Worm (Caenorhabditis elegans) whole organism, L1 larva: ENCODE results near the gene lin-22.

Experiments
- C04F5.9 ChIP-seq: sonication (generic microtip); optimal IDR thresholded peaks from 2 replicates; lab custom pipeline; 2016; ENCODE audit warnings: missing genetic modification characterization, missing compliant biosample characterization
- C16A3.4 ChIP-seq: fragments of 150-350 bp; optimal IDR thresholded peaks from 2 replicates; lab custom pipeline; 2014; ENCODE audit warnings: missing biosample characterization, missing genetic modification characterization
- C34B4.2 ChIP-seq: sonication (generic microtip); optimal IDR thresholded peaks from 2 replicates; lab custom pipeline; 2017; ENCODE audit warnings: mild to moderate bottlenecking, missing genetic modification characterization, missing compliant biosample characterization
- F16B12.6 ChIP-seq: fragments of 150-350 bp; optimal IDR thresholded peaks from 2 replicates; lab custom pipeline; 2014; ENCODE audit warnings: missing biosample characterization, missing genetic modification characterization
- Y116A8C.19 ChIP-seq: sonication (generic microtip); optimal IDR thresholded peaks from 2 replicates; lab custom pipeline; 2016; ENCODE audit warnings: missing compliant biosample characterization, missing genetic modification characterization, borderline replicate concordance
- aha-1 ChIP-seq: fragments of 150-350 bp; optimal IDR thresholded peaks from 2 replicates; lab custom pipeline; 2014; ENCODE audit warnings: missing biosample characterization, missing genetic modification characterization
- aly-2 ChIP-seq: fragments of 150-350 bp; optimal IDR thresholded peaks from 2 replicates; lab custom pipeline; 2014; ENCODE audit warnings: missing biosample characterization, missing genetic modification characterization
- ceh-63 ChIP-seq: fragments of 200-800 bp; sonication (Bioruptor generic); optimal IDR thresholded peaks from 2 replicates; lab custom pipeline; 2018; ENCODE audit warnings: mild to moderate bottlenecking, missing genetic modification characterization, missing compliant biosample characterization
- ceh-8 ChIP-seq: fragments of 200-800 bp; sonication (Bioruptor generic); optimal IDR thresholded peaks from 2 replicates; lab custom pipeline; 2018; ENCODE audit warnings: mild to moderate bottlenecking, missing genetic modification characterization, moderate library complexity, missing compliant biosample characterization
- ceh-88 ChIP-seq: fragments of 200-800 bp; sonication (Bioruptor generic); IDR thresholded peaks from 2 replicates; pipeline ENCODE4 v1.3.6; 2022; ENCODE audit warnings: missing genetic modification characterization, missing compliant biosample characterization
- ceh-90 ChIP-seq: sonication (generic microtip); optimal IDR thresholded peaks from 2 replicates; lab custom pipeline; 2016; ENCODE audit warnings: missing genetic modification characterization, missing compliant biosample characterization
- dpl-1 ChIP-seq, 3 experiments: fragments of 150-350 bp in 2 of 3; sonication (generic microtip) in 1 of 3; optimal IDR thresholded peaks; 2 replicates each; lab custom pipeline; 2014 to 2017; ENCODE audit warnings: missing biosample characterization in 3 of 3, missing genetic modification characterization in 3 of 3, missing genetic modification reagents in 3 of 3
- efl-3 ChIP-seq: fragments of 200-800 bp; sonication (Bioruptor generic); optimal IDR thresholded peaks from 2 replicates; lab custom pipeline; 2018; ENCODE audit warnings: mild to moderate bottlenecking, missing genetic modification characterization, missing compliant biosample characterization
- egl-13 ChIP-seq: sonication (generic microtip); optimal IDR thresholded peaks from 2 replicates; lab custom pipeline; 2016; ENCODE audit warnings: missing genotype, missing genetic modification reagents, missing genetic modification characterization, missing compliant biosample characterization
- elt-2 ChIP-seq: sonication (generic microtip); optimal IDR thresholded peaks from 2 replicates; lab custom pipeline; 2016; ENCODE audit warnings: missing genetic modification characterization, mild to moderate bottlenecking, inconsistent platforms, missing compliant biosample characterization, missing genetic modification reagents
- elt-3 ChIP-seq, 6 experiments: fragments of 150-350 bp in 1 of 6; sonication (generic microtip); optimal IDR thresholded peaks; 2 replicates each; lab custom pipeline; 2017 to 2018; ENCODE audit warnings: missing biosample characterization in 6 of 6, missing genetic modification characterization in 6 of 6, inconsistent platforms in 1 of 6
- ets-5 ChIP-seq: fragments of 200-800 bp; sonication (Bioruptor generic); IDR thresholded peaks from 2 replicates; pipeline ENCODE4 v1.3.6; 2022; ENCODE audit warnings: missing genetic modification characterization, missing compliant biosample characterization
- fkh-10 ChIP-seq: sonication (generic microtip); optimal IDR thresholded peaks from 2 replicates; lab custom pipeline; 2017; ENCODE audit warnings: missing biosample characterization, missing genetic modification reagents, missing genetic modification characterization
- fkh-4 ChIP-seq: sonication (generic microtip); optimal IDR thresholded peaks from 2 replicates; lab custom pipeline; 2016; ENCODE audit warnings: missing compliant biosample characterization, missing genetic modification characterization, borderline replicate concordance
- fos-1 ChIP-seq: fragments of 150-350 bp; optimal IDR thresholded peaks from 2 replicates; lab custom pipeline; 2014; ENCODE audit warnings: missing biosample characterization, missing genetic modification characterization
- grh-1 ChIP-seq: fragments of 200-800 bp; sonication (Bioruptor generic); IDR thresholded peaks from 2 replicates; pipeline ENCODE4 v1.3.6; 2022; ENCODE audit warnings: missing genetic modification reagents, missing genetic modification characterization, missing compliant biosample characterization
- hlh-17 ChIP-seq: fragments of 200-800 bp; sonication (Bioruptor generic); optimal IDR thresholded peaks from 2 replicates; lab custom pipeline; 2018; ENCODE audit warnings: missing genetic modification characterization, mild to moderate bottlenecking, missing compliant biosample characterization, moderate library complexity, borderline replicate concordance
- hlh-4 ChIP-seq: sonication (generic microtip); optimal IDR thresholded peaks from 2 replicates; lab custom pipeline; 2016; ENCODE audit warnings: mild to moderate bottlenecking, missing genetic modification characterization, missing compliant biosample characterization
- irx-1 ChIP-seq: sonication (generic microtip); optimal IDR thresholded peaks from 2 replicates; lab custom pipeline; 2016; ENCODE audit warnings: missing genetic modification characterization, missing compliant biosample characterization
- isw-1 ChIP-seq: fragments of 200-800 bp; sonication (Bioruptor generic); IDR thresholded peaks from 2 replicates; pipeline ENCODE4 v1.3.6; 2022; ENCODE audit warnings: missing genetic modification characterization, missing compliant biosample characterization
- lin-13 ChIP-seq: fragments of 150-350 bp; optimal IDR thresholded peaks from 2 replicates; lab custom pipeline; 2014; ENCODE audit warnings: missing biosample characterization, missing genetic modification reagents, missing genetic modification characterization
- lin-35 ChIP-seq, 2 experiments: fragments of 150-350 bp; optimal IDR thresholded peaks; 2 replicates each; lab custom pipeline; 2014; ENCODE audit warnings: missing biosample characterization in 2 of 2, missing genetic modification characterization in 2 of 2, missing genetic modification reagents in 2 of 2
- mab-9 ChIP-seq: fragments of 200-800 bp; sonication (Bioruptor generic); IDR thresholded peaks from 2 replicates; pipeline ENCODE4 v1.3.6; 2022; ENCODE audit warnings: missing genetic modification reagents, missing genetic modification characterization, missing compliant biosample characterization
- mef-2 ChIP-seq: fragments of 150-350 bp; optimal IDR thresholded peaks from 2 replicates; lab custom pipeline; 2014; ENCODE audit warnings: missing biosample characterization, missing genetic modification characterization
- mep-1 ChIP-seq: fragments of 150-350 bp; optimal IDR thresholded peaks from 2 replicates; lab custom pipeline; 2014; ENCODE audit warnings: missing biosample characterization, missing genetic modification characterization
- nhr-11 ChIP-seq: fragments of 150-350 bp; optimal IDR thresholded peaks from 2 replicates; lab custom pipeline; 2014; ENCODE audit warnings: missing biosample characterization, missing genetic modification characterization
- nhr-19 ChIP-seq: fragments of 200-800 bp; sonication (Bioruptor generic); conservative IDR thresholded peaks from 2 replicates; pipeline ENCODE4 v1.3.6; 2022; ENCODE audit warnings: missing genetic modification characterization, missing compliant biosample characterization
- nhr-237 ChIP-seq: fragments of 150-350 bp; optimal IDR thresholded peaks from 2 replicates; lab custom pipeline; 2014; ENCODE audit warnings: missing biosample characterization, missing genetic modification characterization
- nhr-47 ChIP-seq: sonication (generic microtip); optimal IDR thresholded peaks from 2 replicates; lab custom pipeline; 2016; ENCODE audit warnings: mild to moderate bottlenecking, missing genetic modification characterization, moderate library complexity, missing compliant biosample characterization
- nhr-76 ChIP-seq: sonication (generic microtip); optimal IDR thresholded peaks from 2 replicates; lab custom pipeline; 2017; ENCODE audit warnings: missing biosample characterization, missing genetic modification characterization
- nhr-77 ChIP-seq: fragments of 150-350 bp; optimal IDR thresholded peaks from 2 replicates; lab custom pipeline; 2014; ENCODE audit warnings: missing biosample characterization, missing genetic modification characterization
- nhr-90 ChIP-seq: sonication (generic microtip); optimal IDR thresholded peaks from 2 replicates; lab custom pipeline; 2016; ENCODE audit warnings: mild to moderate bottlenecking, missing genetic modification characterization, missing compliant biosample characterization; ENCODE audit not compliant: poor library complexity
- rnt-1 ChIP-seq: sonication (generic microtip); optimal IDR thresholded peaks from 2 replicates; lab custom pipeline; 2016; ENCODE audit warnings: mild to moderate bottlenecking, missing genetic modification characterization, moderate library complexity, missing compliant biosample characterization
- snpc-4 ChIP-seq: fragments of 150-350 bp; optimal IDR thresholded peaks from 2 replicates; lab custom pipeline; 2014; ENCODE audit warnings: missing biosample characterization, missing genetic modification characterization
- sup-37 ChIP-seq: fragments of 200-800 bp; sonication (Bioruptor generic); optimal IDR thresholded peaks from 2 replicates; lab custom pipeline; 2018; ENCODE audit warnings: mild to moderate bottlenecking, missing genetic modification characterization, missing compliant biosample characterization
- tbx-2 ChIP-seq: sonication (generic microtip); optimal IDR thresholded peaks from 2 replicates; lab custom pipeline; 2016; ENCODE audit warnings: missing genetic modification characterization, missing compliant biosample characterization
- unc-86 ChIP-seq: sonication (generic microtip); optimal IDR thresholded peaks from 2 replicates; lab custom pipeline; 2016; ENCODE audit warnings: missing genetic modification characterization, missing compliant biosample characterization
- unc-98 ChIP-seq: fragments of 200-800 bp; sonication (Bioruptor generic); IDR thresholded peaks from 2 replicates; pipeline ENCODE4 v1.3.6; 2022; ENCODE audit warnings: missing genetic modification characterization, missing compliant biosample characterization
- vab-15 ChIP-seq: sonication (generic microtip); optimal IDR thresholded peaks from 2 replicates; lab custom pipeline; 2017; ENCODE audit warnings: missing genotype, mild to moderate bottlenecking, missing genetic modification characterization, missing compliant biosample characterization
- xbp-1 ChIP-seq: sonication (generic microtip); optimal IDR thresholded peaks from 2 replicates; lab custom pipeline; 2016; ENCODE audit warnings: missing genetic modification characterization, missing compliant biosample characterization
- zip-4 ChIP-seq: fragments of 200-800 bp; sonication (Bioruptor generic); optimal IDR thresholded peaks from 2 replicates; lab custom pipeline; 2018; ENCODE audit warnings: mild to moderate bottlenecking, missing genetic modification characterization, moderate library complexity, missing compliant biosample characterization
- ztf-11 ChIP-seq, 2 experiments: sonication (generic microtip); optimal IDR thresholded peaks; 2 replicates each; lab custom pipeline; 2016 to 2017; ENCODE audit warnings: missing genetic modification characterization in 2 of 2, missing biosample characterization in 1 of 2, missing compliant biosample characterization in 1 of 2

Gene lin-22

DNA sequence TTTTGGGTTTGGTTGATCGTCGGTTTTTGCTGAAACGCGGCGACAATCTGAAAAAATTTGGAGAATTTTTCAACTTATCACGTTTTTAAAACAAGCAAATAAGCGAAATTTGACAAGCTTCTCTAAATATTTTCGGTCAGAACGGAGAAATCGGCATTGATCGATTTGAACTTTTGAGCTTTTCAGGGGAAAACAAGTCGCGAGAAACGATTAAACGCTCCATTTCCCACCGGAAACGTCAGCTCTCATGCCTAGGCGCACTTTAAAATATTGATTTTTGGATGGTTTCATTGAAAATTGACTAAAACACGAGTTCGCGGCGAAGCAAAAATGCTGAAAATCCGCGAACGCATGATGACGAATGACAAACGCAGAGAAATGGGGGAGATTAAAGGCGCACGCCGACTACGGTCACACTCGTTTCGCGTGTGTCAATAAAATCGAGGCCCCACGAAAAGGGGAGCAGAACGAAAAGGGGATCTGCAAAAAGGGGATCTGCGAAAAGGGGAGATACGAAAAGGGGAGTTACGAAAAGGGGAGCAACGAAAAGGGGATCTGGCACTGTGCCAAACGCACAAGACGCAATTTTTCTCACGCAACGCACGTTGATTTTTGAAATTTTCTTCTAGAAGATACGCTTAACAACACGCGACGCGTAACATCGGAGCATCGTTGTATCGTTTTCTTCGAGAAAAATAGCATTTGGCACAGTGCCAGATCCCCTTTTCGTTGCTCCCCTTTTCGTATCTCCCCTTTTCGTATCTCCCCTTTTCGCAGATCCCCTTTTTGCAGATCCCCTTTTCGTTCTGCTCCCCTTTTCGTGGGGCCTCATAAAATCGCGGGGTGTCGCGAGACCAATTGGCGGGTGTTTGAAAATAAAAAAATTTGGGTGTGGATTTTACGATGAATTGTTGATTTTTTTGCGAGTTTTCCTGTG lies 30.8 kb downstream of the lin-22 start, which contains the start of gene eel-1 (continued):
- TF ChIP-seq tbx-2 (tag; lab: Kevin White, UChicago): peak; percentile 95
- TF ChIP-seq vab-15 (tag; lab: Kevin White, UChicago): peak; percentile 97
- TF ChIP-seq nhr-77: peak; percentile 80
- peak; percentile 77 for TF ChIP-seq elt-2 (tag; lab: Kevin White, UChicago)
- peak; percentile 50 for TF ChIP-seq snpc-4 (tag; lab: Kevin White, UChicago)
- TF ChIP-seq sup-37 (GFP tag; lab: Kevin White, UChicago): peak; percentile 67
- TF ChIP-seq ets-5 (GFP tag; lab: Robert Waterston, UW): peak; percentile 91; the same call in 1 of the 2 replicates
- TF ChIP-seq nhr-237 (tag; lab: Kevin White, UChicago): peak; percentile 54
- TF ChIP-seq ceh-90 (tag; lab: Kevin White, UChicago): peak; percentile 67
- TF ChIP-seq dpl-1 (GFP tag; optimal IDR thresholded peaks at IDR 0.05; lab: Kevin White, UChicago): peak; percentile 91 to 93 (median 91)
- TF ChIP-seq hlh-17: peak; percentile 63
- peak in 1 of 2 experiments; percentile 99 for TF ChIP-seq ztf-11 (tag; optimal IDR thresholded peaks at IDR 0.05; lab: Kevin White, UChicago)
- TF ChIP-seq rnt-1 (tag; lab: Kevin White, UChicago): peak; percentile 99
- TF ChIP-seq fos-1 (tag; lab: Kevin White, UChicago): peak; percentile 82
- TF ChIP-seq Y116A8C.19 (tag; lab: Kevin White, UChicago): peak; percentile 78
- TF ChIP-seq efl-3: peak; percentile 40
- TF ChIP-seq irx-1 (tag; lab: Kevin White, UChicago): peak; percentile 77
- peak; percentile 98 for TF ChIP-seq nhr-90 (tag; lab: Kevin White, UChicago)
- peak; percentile 76 for TF ChIP-seq C16A3.4 (tag; lab: Kevin White, UChicago)
- peak; percentile 82 for TF ChIP-seq aly-2 (tag; lab: Kevin White, UChicago)
- TF ChIP-seq zip-4: peak; percentile 75
- TF ChIP-seq lin-35 (GFP tag; optimal IDR thresholded peaks at IDR 0.05; lab: Kevin White, UChicago): peak; percentile 95
- TF ChIP-seq unc-98 (GFP tag; lab: Robert Waterston, UW): peak; percentile 99
- peak; percentile 87 for TF ChIP-seq fkh-4 (tag; lab: Kevin White, UChicago)
- peak; percentile 89 for TF ChIP-seq lin-13 (GFP tag; lab: Kevin White, UChicago)
- TF ChIP-seq egl-13 (tag; lab: Kevin White, UChicago): peak; percentile 94
- TF ChIP-seq elt-3 (tag; optimal IDR thresholded peaks at IDR 0.05; lab: Kevin White, UChicago): peak in 3 of 6 experiments; percentile 14 to 58 (median 44)
- peak; percentile 97 for TF ChIP-seq xbp-1 (tag; lab: Kevin White, UChicago)
- peak; percentile 86 for TF ChIP-seq ceh-63 (GFP tag; lab: Kevin White, UChicago)
- peak; percentile 68 for TF ChIP-seq mef-2 (tag; lab: Kevin White, UChicago)
- peak; percentile 98 for TF ChIP-seq mab-9
- peak; percentile 98 for TF ChIP-seq nhr-47 (tag; lab: Kevin White, UChicago)
- peak; percentile 74 for TF ChIP-seq mep-1 (tag; lab: Kevin White, UChicago)
- peak; percentile 50 for TF ChIP-seq F16B12.6 (tag; lab: Kevin White, UChicago)
- peak; percentile 96 for TF ChIP-seq ceh-88 (GFP tag; lab: Robert Waterston, UW)
- peak; percentile 84 for TF ChIP-seq C04F5.9 (tag; lab: Kevin White, UChicago)
- peak; percentile 95 for TF ChIP-seq grh-1
- TF ChIP-seq hlh-4: peak; percentile 88
- TF ChIP-seq nhr-11 (tag; lab: Kevin White, UChicago): peak; percentile 69
- peak; percentile 62 for TF ChIP-seq C34B4.2 (tag; lab: Kevin White, UChicago)
- TF ChIP-seq isw-1: peak; percentile 98
- TF ChIP-seq unc-86 (tag; lab: Kevin White, UChicago): peak; percentile 97
- TF ChIP-seq ceh-8 (GFP tag; lab: Kevin White, UChicago): peak; percentile 91
- TF ChIP-seq fkh-10 (GFP tag; lab: Kevin White, UChicago): peak; percentile 86
- peak; percentile 98 for TF ChIP-seq nhr-19 (GFP tag; lab: Robert Waterston, UW)
- peak; percentile 25 for TF ChIP-seq nhr-76 (tag; lab: Kevin White, UChicago)
- peak; percentile 62 for TF ChIP-seq aha-1 (tag; lab: Kevin White, UChicago)
